Fruit fly (Drosophila melanogaster): ENCODE results near the gene CG10553.

Gene CG10553

dm6 chr3R:25318011-25318410 is at the start of gene CG10553:
Gene CG10553 (minus strand): TSS chr3R:25318111.
- TF ChIP-seq CG17801 (GFP tag; optimal IDR thresholded peaks at IDR 0.05; ENCODE audit: partially characterized antibody): no peak

- no peak for TF ChIP-seq CG17801 (GFP tag; optimal IDR thresholded peaks at IDR 0.05; ENCODE audit: partially characterized antibody)
Observed at dm6 chr3R:25357985-25358384, 40.1 kb upstream of the CG10553 start, which contains the start of gene ND-49L. Gene ND-49L (plus strand): TSS chr3R:25358285.

dm6 chr3R:25346899-25347298 is 29.0 kb upstream of the CG10553 start, which contains the start of gene tobi:
Gene tobi (minus strand): TSS chr3R:25346921.
- no peak for TF ChIP-seq CG17801 (GFP tag; optimal IDR thresholded peaks at IDR 0.05; ENCODE audit: partially characterized antibody)

dm6 chr3R:25339952-25340351 is 22.0 kb upstream of the CG10553 start, which contains the start of gene rha:
Gene rha (plus strand): TSS chr3R:25340252.
- TF ChIP-seq CG17801 (GFP tag; optimal IDR thresholded peaks at IDR 0.05; ENCODE audit: partially characterized antibody): no peak

- TF ChIP-seq CG17801 (GFP tag; optimal IDR thresholded peaks at IDR 0.05; ENCODE audit: partially characterized antibody): no peak
Observed at dm6 chr3R:25335065-25335464, 17.2 kb upstream of the CG10553 start, which contains the start of the genes CG10669 and CG11902. Gene CG10669 (minus strand): TSS chr3R:25335243. Gene CG11902 (plus strand): TSS chr3R:25335257.

dm6 chr3R:25331103-25331502 is 13.2 kb upstream of the CG10553 start, which contains the start of gene CHKov2:
Gene CHKov2 (minus strand): TSS chr3R:25331203.
- no peak for TF ChIP-seq CG17801 (GFP tag; optimal IDR thresholded peaks at IDR 0.05; ENCODE audit: partially characterized antibody)

dm6 chr3R:25329079-25329478 is 11.2 kb upstream of the CG10553 start, which contains the start of gene CHKov1:
Gene CHKov1 (minus strand): TSS chr3R:25329316.
- no peak for TF ChIP-seq CG17801 (GFP tag; optimal IDR thresholded peaks at IDR 0.05; ENCODE audit: partially characterized antibody)

dm6 chr3R:25322657-25323056 is 4.7 kb upstream of the CG10553 start, which contains the start of gene CG10562:
Gene CG10562 (minus strand): TSS chr3R:25322757.
- no peak for TF ChIP-seq CG17801 (GFP tag; optimal IDR thresholded peaks at IDR 0.05; ENCODE audit: partially characterized antibody)

dm6 chr3R:25321681-25322080 is 3.8 kb upstream of the CG10553 start:
- no peak for TF ChIP-seq CG17801 (GFP tag; optimal IDR thresholded peaks at IDR 0.05; ENCODE audit: partially characterized antibody)

dm6 chr3R:25320898-25321297 is 3.0 kb upstream of the CG10553 start:
- TF ChIP-seq CG17801 (GFP tag; optimal IDR thresholded peaks at IDR 0.05; ENCODE audit: partially characterized antibody): no peak

- no peak for TF ChIP-seq CG17801 (GFP tag; optimal IDR thresholded peaks at IDR 0.05; ENCODE audit: partially characterized antibody)
Observed at dm6 chr3R:25320051-25320705, 2.3 kb upstream of the CG10553 start, which contains the start of gene CG10560. Gene CG10560 (minus strand): TSS chr3R:25320101.

- no peak for TF ChIP-seq CG17801 (GFP tag; optimal IDR thresholded peaks at IDR 0.05; ENCODE audit: partially characterized antibody)
Observed at dm6 chr3R:25316016-25316415, 1.9 kb downstream of the CG10553 start, which contains the start of gene CG10559. Gene CG10559 (minus strand): TSS chr3R:25316116.

dm6 chr3R:25313771-25314170 is 4.1 kb downstream of the CG10553 start, which contains the start of gene CG31087:
Gene CG31087 (minus strand): TSS chr3R:25313833.
- TF ChIP-seq CG17801 (GFP tag; optimal IDR thresholded peaks at IDR 0.05; ENCODE audit: partially characterized antibody): no peak

- TF ChIP-seq CG17801 (GFP tag; optimal IDR thresholded peaks at IDR 0.05; ENCODE audit: partially characterized antibody): no peak
Observed at dm6 chr3R:25312583-25312982, 5.3 kb downstream of the CG10553 start.

dm6 chr3R:25310843-25311242 is 7.1 kb downstream of the CG10553 start, which contains the start of gene CG31099:
Gene CG31099 (minus strand): TSS chr3R:25310943.
- no peak for TF ChIP-seq CG17801 (GFP tag; optimal IDR thresholded peaks at IDR 0.05; ENCODE audit: partially characterized antibody)

- no peak for TF ChIP-seq CG17801 (GFP tag; optimal IDR thresholded peaks at IDR 0.05; ENCODE audit: partially characterized antibody)
Observed at dm6 chr3R:25309175-25309574, 8.7 kb downstream of the CG10553 start.
